Worm (Caenorhabditis elegans): ENCODE measurements around the gene lip-1.

DNA sequence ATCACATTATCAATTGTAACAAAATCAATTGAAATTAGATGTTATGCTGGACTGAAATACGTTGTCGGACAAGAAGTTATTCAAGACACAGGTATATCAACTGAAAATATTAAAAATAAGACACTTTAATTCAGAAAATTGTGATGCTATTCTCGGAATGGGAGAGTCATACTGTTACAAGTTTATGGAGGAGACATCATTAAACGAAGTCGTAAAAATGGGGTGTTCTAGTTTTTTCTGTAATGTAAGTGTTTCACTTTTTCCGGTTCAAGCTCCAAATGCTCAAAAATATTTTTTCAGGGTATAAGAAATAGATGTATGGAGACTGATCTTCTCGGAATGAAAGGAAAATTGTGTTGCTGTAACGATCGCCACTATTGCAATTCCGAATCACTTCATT, 37.9 kb upstream of the lip-1 start, which contains the start of gene C17H12.37:
- TF ChIP-seq sup-37 (GFP tag; optimal IDR thresholded peaks at IDR 0.05): no peak
- TF ChIP-seq C16A3.4 (tag; optimal IDR thresholded peaks at IDR 0.05): no peak
- TF ChIP-seq dpl-1 (GFP tag; optimal IDR thresholded peaks at IDR 0.05): no peak
- TF ChIP-seq unc-62 (GFP tag; optimal IDR thresholded peaks at IDR 0.05): no peak
